Worm (Caenorhabditis elegans) whole organism, L4 larva: ENCODE data around the gene C08B6.14.

Source experiments
- F26F4.8 ChIP-seq: fragments of 200-800 bp; sonication (Bioruptor generic); conservative IDR thresholded peaks from 2 replicates; pipeline ENCODE4 v1.3.6; 2022; ENCODE audit warnings: missing genetic modification characterization, missing compliant biosample characterization
- Y48G9A.11 ChIP-seq: fragments of 200-800 bp; sonication (Bioruptor generic); IDR thresholded peaks from 2 replicates; pipeline ENCODE4 v1.3.6; 2022; ENCODE audit warnings: missing genetic modification reagents, missing genetic modification characterization, missing compliant biosample characterization
- Y75B8A.6 ChIP-seq: fragments of 200-800 bp; sonication (Bioruptor generic); IDR thresholded peaks from 2 replicates; pipeline ENCODE4 v1.3.6; 2022; ENCODE audit warnings: missing genetic modification reagents, missing genetic modification characterization, missing compliant biosample characterization
- aha-1 ChIP-seq: fragments of 150-350 bp; peaks from one replicate; lab custom pipeline; 2014; ENCODE audit warnings: missing biosample characterization, missing genetic modification characterization
- ceh-28 ChIP-seq: fragments of 150-350 bp; optimal IDR thresholded peaks from 2 replicates; lab custom pipeline; 2014; ENCODE audit warnings: missing biosample characterization, missing genetic modification reagents, missing genetic modification characterization
- ceh-32 ChIP-seq: sonication (generic microtip); optimal IDR thresholded peaks from 2 replicates; lab custom pipeline; 2016; ENCODE audit warnings: mild to moderate bottlenecking, missing genetic modification characterization, missing compliant biosample characterization; ENCODE audit not compliant: poor library complexity
- daf-16 ChIP-seq, 3 experiments: sonication (generic microtip); optimal IDR thresholded peaks; 2 replicates each; lab custom pipeline; 2016 to 2017; ENCODE audit warnings: missing genetic modification characterization in 3 of 3, missing genetic modification reagents in 3 of 3, mild to moderate bottlenecking in 2 of 3, missing compliant biosample characterization in 2 of 3, missing biosample characterization in 1 of 3, moderate library complexity in 1 of 3
- daf-8 ChIP-seq: fragments of 200-800 bp; sonication (Bioruptor generic); IDR thresholded peaks from 2 replicates; pipeline ENCODE4 v1.3.6; 2022; ENCODE audit warnings: missing genetic modification characterization, missing compliant biosample characterization
- dmd-8 ChIP-seq: fragments of 200-800 bp; sonication (Bioruptor generic); IDR thresholded peaks from 2 replicates; pipeline ENCODE4 v1.3.6; 2022; ENCODE audit warnings: missing genetic modification characterization, missing compliant biosample characterization
- dve-1 ChIP-seq: sonication (generic microtip); optimal IDR thresholded peaks from 2 replicates; lab custom pipeline; 2017; ENCODE audit warnings: antibody characterized with exemption, mild to moderate bottlenecking, missing genetic modification characterization, missing compliant biosample characterization; ENCODE audit not compliant: insufficient read depth
- egl-27 ChIP-seq: sonication (generic microtip); optimal IDR thresholded peaks from 3 replicates; lab custom pipeline; 2017; ENCODE audit warnings: missing biosample characterization, missing genetic modification reagents, missing genetic modification characterization
- fkh-10 ChIP-seq: fragments of 150-350 bp; optimal IDR thresholded peaks from 2 replicates; lab custom pipeline; 2014; ENCODE audit warnings: missing biosample characterization, missing genetic modification reagents, missing genetic modification characterization
- fos-1 ChIP-seq: fragments of 150-350 bp; optimal IDR thresholded peaks from 2 replicates; lab custom pipeline; 2014; ENCODE audit warnings: missing biosample characterization, missing genetic modification characterization
- hlh-30 ChIP-seq: sonication (generic microtip); optimal IDR thresholded peaks from 2 replicates; lab custom pipeline; 2017; ENCODE audit warnings: antibody characterized with exemption, mild to moderate bottlenecking, missing genetic modification characterization, missing compliant biosample characterization; ENCODE audit not compliant: insufficient read depth
- lim-7 ChIP-seq: fragments of 200-800 bp; sonication (Bioruptor generic); IDR thresholded peaks from 2 replicates; pipeline ENCODE4 v1.3.6; 2022; ENCODE audit warnings: missing genetic modification characterization, missing compliant biosample characterization
- lin-13 ChIP-seq: fragments of 150-350 bp; optimal IDR thresholded peaks from 2 replicates; lab custom pipeline; 2014; ENCODE audit warnings: missing biosample characterization, missing genetic modification reagents, missing genetic modification characterization
- lin-38 ChIP-seq: fragments of 200-800 bp; sonication (Bioruptor generic); IDR thresholded peaks from 2 replicates; pipeline ENCODE4 v1.3.6; 2022; ENCODE audit warnings: missing genetic modification reagents, missing genetic modification characterization, missing compliant biosample characterization
- lir-3 ChIP-seq: sonication (generic microtip); optimal IDR thresholded peaks from 2 replicates; lab custom pipeline; 2016; ENCODE audit warnings: mild to moderate bottlenecking, missing genetic modification characterization, missing compliant biosample characterization
- lsy-2 ChIP-seq, 2 experiments: fragments of 150-350 bp in 1 of 2; sonication (generic microtip) in 1 of 2; optimal IDR thresholded peaks; 2 replicates each; lab custom pipeline; 2014 to 2017; ENCODE audit warnings: missing biosample characterization in 2 of 2, missing genetic modification characterization in 2 of 2
- mxl-2 ChIP-seq: fragments of 200-800 bp; sonication (Bioruptor generic); conservative IDR thresholded peaks from 2 replicates; pipeline ENCODE4 v1.3.6; 2022; ENCODE audit warnings: missing genetic modification reagents, missing genetic modification characterization, missing compliant biosample characterization
- mxl-3 ChIP-seq: fragments of 200-800 bp; sonication (Bioruptor generic); optimal IDR thresholded peaks from 2 replicates; lab custom pipeline; 2018; ENCODE audit warnings: mild to moderate bottlenecking, missing genetic modification characterization, missing compliant biosample characterization
- nhr-10 ChIP-seq: fragments of 150-350 bp; optimal IDR thresholded peaks from 2 replicates; lab custom pipeline; 2014; ENCODE audit warnings: missing biosample characterization, missing genetic modification characterization
- nhr-11 ChIP-seq: fragments of 150-350 bp; optimal IDR thresholded peaks from 2 replicates; lab custom pipeline; 2014; ENCODE audit warnings: missing biosample characterization, missing genetic modification characterization
- nhr-237 ChIP-seq: sonication (generic microtip); optimal IDR thresholded peaks from 2 replicates; lab custom pipeline; 2017; ENCODE audit warnings: missing biosample characterization, missing genetic modification characterization
- nhr-25 ChIP-seq: sonication (generic microtip); optimal IDR thresholded peaks from 2 replicates; lab custom pipeline; 2017; ENCODE audit warnings: missing genetic modification characterization, mild to moderate bottlenecking, missing compliant biosample characterization, antibody characterized with exemption, moderate library complexity, borderline replicate concordance; ENCODE audit not compliant: insufficient read depth
- nhr-28 ChIP-seq: fragments of 150-350 bp; optimal IDR thresholded peaks from 2 replicates; lab custom pipeline; 2014; ENCODE audit warnings: missing biosample characterization, missing genetic modification characterization
- nhr-41 ChIP-seq: fragments of 200-800 bp; sonication (Bioruptor generic); IDR thresholded peaks from 2 replicates; pipeline ENCODE4 v1.3.6; 2022; ENCODE audit warnings: missing genetic modification reagents, missing genetic modification characterization, missing compliant biosample characterization
- nhr-6 ChIP-seq: fragments of 150-350 bp; optimal IDR thresholded peaks from 2 replicates; lab custom pipeline; 2014; ENCODE audit warnings: missing biosample characterization, missing genetic modification characterization
- nhr-76 ChIP-seq: fragments of 150-350 bp; optimal IDR thresholded peaks from 2 replicates; lab custom pipeline; 2014; ENCODE audit warnings: missing biosample characterization, missing genetic modification characterization
- nhr-77 ChIP-seq: fragments of 150-350 bp; optimal IDR thresholded peaks from 2 replicates; lab custom pipeline; 2014; ENCODE audit warnings: missing biosample characterization, missing genetic modification characterization
- pha-4 ChIP-seq, 2 experiments: fragments of 150-350 bp in 1 of 2; fragments of 200-800 bp in 1 of 2; sonication (Bioruptor generic) in 1 of 2; IDR thresholded peaks in 1 of 2; optimal IDR thresholded peaks in 1 of 2; 2 replicates each; pipeline versions ENCODE4 v1.3.6 to Lab custom; 2014 to 2022; ENCODE audit warnings: missing genetic modification characterization in 2 of 2, missing genetic modification reagents in 2 of 2, missing biosample characterization in 1 of 2, missing compliant biosample characterization in 1 of 2
- pqm-1 ChIP-seq: sonication (generic microtip); optimal IDR thresholded peaks from 2 replicates; lab custom pipeline; 2017; ENCODE audit warnings: missing biosample characterization, missing genetic modification characterization
- skn-1 ChIP-seq: fragments of 150-350 bp; optimal IDR thresholded peaks from 2 replicates; lab custom pipeline; 2014; ENCODE audit warnings: missing biosample characterization, missing genetic modification characterization
- unc-39 ChIP-seq: sonication (generic microtip); optimal IDR thresholded peaks from 2 replicates; lab custom pipeline; 2017; ENCODE audit warnings: missing biosample characterization, missing genetic modification characterization
- unc-62 ChIP-seq, 3 experiments: fragments of 150-350 bp in 1 of 3; sonication (generic microtip); optimal IDR thresholded peaks in 2 of 3; peaks in 1 of 3; 1 replicate in 1 of 3; 2 replicates in 2 of 3; lab custom pipeline; 2014 to 2017; ENCODE audit warnings: missing biosample characterization in 3 of 3, missing genetic modification characterization in 3 of 3, missing genetic modification reagents in 3 of 3, missing genotype in 1 of 3
- vab-7 ChIP-seq: fragments of 200-800 bp; sonication (Bioruptor generic); IDR thresholded peaks from 2 replicates; pipeline ENCODE4 v1.3.6; 2022; ENCODE audit warnings: missing genetic modification reagents, missing genetic modification characterization, missing compliant biosample characterization

C08B6.14 gene

ce11 chrV:10117465-10117864, 15.6 kb upstream of the C08B6.14 start, which contains the start of gene C08B6.5 (continued):
- TF ChIP-seq ceh-32 (tag; lab: Kevin White, UChicago): no peak
- no peak for TF ChIP-seq F26F4.8 (GFP tag; lab: Robert Waterston, UW)
- no peak for TF ChIP-seq nhr-76

ce11 chrV:10114329-10114728, 12.5 kb upstream of the C08B6.14 start, which contains the start of gene cht-5:
Gene cht-5, plus strand, starts transcription at chrV:10114629.
- TF ChIP-seq egl-27 (tag; lab: Kevin White, UChicago): no peak
- no peak for TF ChIP-seq lin-13 (GFP tag; lab: Kevin White, UChicago)
- TF ChIP-seq, all 104 proteins: peak for 0

ce11 chrV:10112187-10112586, 10.4 kb upstream of the C08B6.14 start, which contains the start of gene C08B6.3:
Gene C08B6.3, minus strand, starts transcription at chrV:10112287.
- TF ChIP-seq unc-62 (GFP tag; optimal IDR thresholded peaks at IDR 0.05 in 1 of 2; lab: Kevin White, UChicago): peak in 1 of 2 experiments; percentile 18
- TF ChIP-seq unc-62 (tag; optimal IDR thresholded peaks at IDR 0.05; lab: Kevin White, UChicago): no peak
- no peak for TF ChIP-seq nhr-11 (tag; lab: Kevin White, UChicago)
- TF ChIP-seq Y48G9A.11 (GFP tag; lab: Robert Waterston, UW): no peak
- TF ChIP-seq aha-1 (tag; lab: Kevin White, UChicago): no peak
- TF ChIP-seq nhr-6 (tag; lab: Kevin White, UChicago): no peak
- TF ChIP-seq daf-16 (GFP tag; optimal IDR thresholded peaks at IDR 0.05; lab: Kevin White, UChicago): no peak
- peak; percentile 8 for TF ChIP-seq daf-16 (tag; optimal IDR thresholded peaks at IDR 0.05; lab: Kevin White, UChicago)
- TF ChIP-seq lsy-2 (tag; optimal IDR thresholded peaks at IDR 0.05; lab: Kevin White, UChicago): no peak
- no peak for TF ChIP-seq mxl-2
- TF ChIP-seq lir-3: no peak
- TF ChIP-seq mxl-3 (GFP tag; lab: Kevin White, UChicago): no peak
- TF ChIP-seq fkh-10 (GFP tag; lab: Kevin White, UChicago): no peak
- no peak for TF ChIP-seq dve-1 (tag; lab: Kevin White, UChicago)
- TF ChIP-seq skn-1: no peak
- TF ChIP-seq nhr-25 (tag; lab: Kevin White, UChicago): no peak
- TF ChIP-seq nhr-10 (tag; lab: Kevin White, UChicago): no peak

ce11 chrV:10111129-10111528, 9.3 kb upstream of the C08B6.14 start:
- TF ChIP-seq vab-7 (GFP tag; lab: Robert Waterston, UW): no peak
- TF ChIP-seq ceh-28: no peak
- no peak for TF ChIP-seq pha-4 (GFP tag; IDR thresholded peaks at IDR 0.05; lab: Robert Waterston, UW)
- TF ChIP-seq pha-4 (tag; optimal IDR thresholded peaks at IDR 0.05; lab: Kevin White, UChicago): no peak
- TF ChIP-seq fkh-10 (GFP tag; lab: Kevin White, UChicago): no peak
- no peak for TF ChIP-seq nhr-25 (tag; lab: Kevin White, UChicago)
- no peak for TF ChIP-seq lim-7 (GFP tag; lab: Robert Waterston, UW)
- TF ChIP-seq nhr-77 (tag; lab: Kevin White, UChicago): no peak
- no peak for TF ChIP-seq egl-27 (tag; lab: Kevin White, UChicago)
- TF ChIP-seq hlh-30: no peak
- TF ChIP-seq unc-39 (tag; lab: Kevin White, UChicago): no peak
- TF ChIP-seq dmd-8 (GFP tag; lab: Robert Waterston, UW): no peak
- no peak for TF ChIP-seq mxl-2
- TF ChIP-seq fos-1 (tag; lab: Kevin White, UChicago): no peak
- TF ChIP-seq Y75B8A.6 (GFP tag; lab: Robert Waterston, UW): no peak
- no peak for TF ChIP-seq mxl-3 (GFP tag; lab: Kevin White, UChicago)
- no peak for TF ChIP-seq nhr-10 (tag; lab: Kevin White, UChicago)
- no peak for TF ChIP-seq nhr-237 (tag; lab: Kevin White, UChicago)
- no peak for TF ChIP-seq nhr-41
- peak; percentile 44 for TF ChIP-seq pqm-1 (tag; lab: Kevin White, UChicago)
- peak; percentile 17 for TF ChIP-seq nhr-28 (tag; lab: Kevin White, UChicago)
- TF ChIP-seq daf-8 (GFP tag; lab: Robert Waterston, UW): no peak
- TF ChIP-seq lin-38 (GFP tag; lab: Robert Waterston, UW): no peak
- TF ChIP-seq daf-16 (GFP tag; optimal IDR thresholded peaks at IDR 0.05; lab: Kevin White, UChicago): no peak
- peak; percentile 53 for TF ChIP-seq daf-16 (tag; optimal IDR thresholded peaks at IDR 0.05; lab: Kevin White, UChicago)
